Worm (Caenorhabditis elegans): ENCODE data around the gene C05B5.11.

ce11 chrIII:10025989-10026388 is 21.7 kb downstream of the C05B5.11 start, which contains the start of gene ins-22:
- no peak for TF ChIP-seq him-1 (tag; optimal IDR thresholded peaks at IDR 0.05)
- TF ChIP-seq dao-5 (tag; optimal IDR thresholded peaks at IDR 0.05): no peak
- no peak for TF ChIP-seq W03F9.2 (tag; optimal IDR thresholded peaks at IDR 0.05)
